Fruit fly (Drosophila melanogaster) whole organism, wandering third instar larva: ENCODE data around the gene CG15177.

Experiments used
- Abd-B ChIP-seq: fragments of >200 bp; optimal IDR thresholded peaks from 2 replicates; lab custom pipeline; 2017; ENCODE audit warnings: missing biosample characterization, missing genetic modification characterization
- CG32264 ChIP-seq: fragments of 200-800 bp; sonication (Bioruptor generic); optimal IDR thresholded peaks from 2 replicates; lab custom pipeline; 2016; ENCODE audit warnings: missing biosample characterization, missing genetic modification characterization
- CG9705 ChIP-seq: fragments of 200-800 bp; sonication (Bioruptor generic); optimal IDR thresholded peaks from 2 replicates; lab custom pipeline; 2018; ENCODE audit warnings: missing biosample characterization, mild to moderate bottlenecking, missing genetic modification characterization
- Dfd ChIP-seq: fragments of >200 bp; optimal IDR thresholded peaks from 2 replicates; lab custom pipeline; 2017; ENCODE audit warnings: missing biosample characterization, missing genetic modification characterization
- HLH106 ChIP-seq: fragments of 200-800 bp; optimal IDR thresholded peaks from 3 replicates; lab custom pipeline; 2019; ENCODE audit warnings: missing biosample characterization, mild to moderate bottlenecking, missing genetic modification characterization, moderate library complexity
- Hnf4 ChIP-seq: fragments of 200-800 bp; sonication (Bioruptor generic); optimal IDR thresholded peaks from 2 replicates; lab custom pipeline; 2016; ENCODE audit warnings: missing biosample characterization, mild to moderate bottlenecking, missing genetic modification characterization
- Hr83 ChIP-seq: fragments of 200-300 bp; sonication (Bioruptor generic); optimal IDR thresholded peaks from 2 replicates; lab custom pipeline; 2016; ENCODE audit warnings: missing biosample characterization, mild to moderate bottlenecking, missing genetic modification characterization, moderate library complexity; ENCODE audit not compliant: poor library complexity, severe bottlenecking
- Jra ChIP-seq: sonication (Bioruptor generic); optimal IDR thresholded peaks from 2 replicates; lab custom pipeline; 2016; ENCODE audit warnings: missing biosample characterization, missing genetic modification characterization
- Mio ChIP-seq: sonication (Bioruptor generic); optimal IDR thresholded peaks from 2 replicates; lab custom pipeline; 2016; ENCODE audit warnings: missing biosample characterization, missing genetic modification characterization
- Myc ChIP-seq: fragments of >200 bp; optimal IDR thresholded peaks from 2 replicates; lab custom pipeline; 2017
- N ChIP-seq: fragments of >200 bp; optimal IDR thresholded peaks from 2 replicates; lab custom pipeline; 2018; ENCODE audit warnings: missing biosample characterization, missing external identifiers, missing genetic modification characterization
- OdsH ChIP-seq: fragments of 200-800 bp; sonication (Bioruptor generic); optimal IDR thresholded peaks from 2 replicates; lab custom pipeline; 2016; ENCODE audit warnings: missing biosample characterization, mild to moderate bottlenecking, missing genetic modification characterization
- Rel ChIP-seq, 2 experiments: fragments of 200-800 bp; sonication (Bioruptor generic) in 1 of 2; optimal IDR thresholded peaks; 2 replicates in 1 of 2; 3 replicates in 1 of 2; lab custom pipeline; 2016 to 2019; ENCODE audit warnings: mild to moderate bottlenecking in 2 of 2, missing biosample characterization in 2 of 2, missing genetic modification characterization in 2 of 2, moderate library complexity in 1 of 2
- Sp1 ChIP-seq: fragments of 200-800 bp; sonication (Bioruptor generic); optimal IDR thresholded peaks from 3 replicates; lab custom pipeline; 2019; ENCODE audit warnings: missing biosample characterization, mild to moderate bottlenecking, missing genetic modification characterization, moderate library complexity
- Vsx2 ChIP-seq: fragments of 200-300, 225-300 bp; sonication (Bioruptor generic); optimal IDR thresholded peaks from 2 replicates; lab custom pipeline; 2018; ENCODE audit warnings: missing biosample characterization, missing genetic modification characterization; ENCODE audit not compliant: partially characterized antibody
- br ChIP-seq: fragments of 200-800 bp; sonication (Bioruptor generic); optimal IDR thresholded peaks from 2 replicates; lab custom pipeline; 2016; ENCODE audit warnings: missing biosample characterization, missing genetic modification characterization
- brk ChIP-seq: fragments of 200-800 bp; sonication (Bioruptor generic); optimal IDR thresholded peaks from 2 replicates; lab custom pipeline; 2016; ENCODE audit warnings: missing biosample characterization, mild to moderate bottlenecking, missing genetic modification characterization
- dl ChIP-seq, 2 experiments: fragments of 175-275, 200-275 bp in 1 of 2; fragments of 200-275 bp in 1 of 2; sonication (Bioruptor generic); optimal IDR thresholded peaks; lab custom pipeline; 2018; ENCODE audit warnings: mild to moderate bottlenecking in 2 of 2, missing biosample characterization in 2 of 2, missing genetic modification characterization in 2 of 2, moderate library complexity in 2 of 2; ENCODE audit not compliant: partially characterized antibody in 2 of 2, insufficient read depth in 1 of 2
- dsf ChIP-seq: sonication (Bioruptor generic); optimal IDR thresholded peaks from 2 replicates; lab custom pipeline; 2016; ENCODE audit warnings: missing biosample characterization, missing genetic modification characterization, borderline replicate concordance
- ey ChIP-seq: fragments of 200-800 bp; sonication (Bioruptor generic); optimal IDR thresholded peaks from 2 replicates; lab custom pipeline; 2016; ENCODE audit warnings: missing biosample characterization, missing genetic modification characterization
- foxo ChIP-seq, 2 experiments: fragments of 200-800 bp; sonication (Bioruptor generic); optimal IDR thresholded peaks; 2 replicates in 1 of 2; 3 replicates in 1 of 2; lab custom pipeline; 2016 to 2017; ENCODE audit warnings: missing biosample characterization in 2 of 2, missing genetic modification characterization in 2 of 2
- fru ChIP-seq: fragments of 200-800 bp; sonication (Bioruptor generic); optimal IDR thresholded peaks from 3 replicates; lab custom pipeline; 2016; ENCODE audit warnings: missing biosample characterization, mild to moderate bottlenecking, missing genetic modification characterization
- h ChIP-seq: fragments of 200-800 bp; sonication (Bioruptor generic); optimal IDR thresholded peaks from 3 replicates; lab custom pipeline; 2016; ENCODE audit warnings: missing biosample characterization, mild to moderate bottlenecking, missing genetic modification characterization
- jim ChIP-seq: fragments of 175-275, 200-325 bp; sonication (Bioruptor generic); optimal IDR thresholded peaks from 2 replicates; lab custom pipeline; 2016; ENCODE audit warnings: missing biosample characterization, mild to moderate bottlenecking, missing genetic modification characterization
- lola ChIP-seq: fragments of >200 bp; optimal IDR thresholded peaks from 2 replicates; lab custom pipeline; 2017; ENCODE audit warnings: missing biosample characterization, missing genetic modification characterization
- pan ChIP-seq: fragments of >200 bp; optimal IDR thresholded peaks from 2 replicates; lab custom pipeline; 2017
- psq ChIP-seq: fragments of 200-800 bp; sonication (Bioruptor generic); optimal IDR thresholded peaks from 3 replicates; lab custom pipeline; 2017; ENCODE audit warnings: missing biosample characterization, mild to moderate bottlenecking, missing genetic modification characterization, moderate library complexity
- sage ChIP-seq: fragments of 200-800 bp; sonication (Bioruptor generic); optimal IDR thresholded peaks from 2 replicates; lab custom pipeline; 2016; ENCODE audit warnings: missing biosample characterization, mild to moderate bottlenecking, missing genetic modification characterization
- sv ChIP-seq: fragments of 200-800 bp; sonication (Bioruptor generic); optimal IDR thresholded peaks from 3 replicates; lab custom pipeline; 2016; ENCODE audit warnings: missing biosample characterization, missing genetic modification characterization
- tai ChIP-seq: sonication (Bioruptor generic); optimal IDR thresholded peaks from 2 replicates; lab custom pipeline; 2016; ENCODE audit warnings: missing biosample characterization, missing genetic modification characterization
- usp ChIP-seq: fragments of >200 bp; optimal IDR thresholded peaks from 2 replicates; lab custom pipeline; 2017; ENCODE audit warnings: missing biosample characterization, missing genetic modification characterization
- woc ChIP-seq: sonication (Bioruptor generic); optimal IDR thresholded peaks from 2 replicates; lab custom pipeline; 2016; ENCODE audit warnings: missing biosample characterization, mild to moderate bottlenecking, missing genetic modification characterization

CG15177 gene

dm6 chr3R:6640932-6641331 is 11.8 kb upstream of the CG15177 start, which contains the start of gene CG31286:
TSS of gene CG31286 (plus strand) at chr3R:6641232.
- TF ChIP-seq woc (GFP tag; lab: Kevin White, UChicago) (no peak), brk (no peak), h (GFP tag; lab: Kevin White, UChicago) (no peak), Hnf4 (no peak), CG32264 (GFP tag; lab: Kevin White, UChicago) (no peak), psq (no peak), Mio (no peak), br (GFP tag; lab: Kevin White, UChicago) (no peak), Abd-B (GFP tag; lab: Kevin White, UChicago) (no peak), Hr83 (no peak), lola (GFP tag; lab: Kevin White, UChicago) (no peak), N (no peak), HLH106 (tag; lab: Kevin White, UChicago) (no peak), Jra (GFP tag; lab: Kevin White, UChicago) (no peak)

- TF ChIP-seq Mio (no peak), Hnf4 (no peak), pan (lab: Kevin White, UChicago) (no peak), OdsH (no peak), CG9705 (no peak), foxo (GFP tag; optimal IDR thresholded peaks at IDR 0.05; lab: Kevin White, UChicago) (no peak), HLH106 (tag; lab: Kevin White, UChicago) (no peak), Sp1 (GFP tag; lab: Kevin White, UChicago) (no peak), sv (GFP tag; lab: Kevin White, UChicago) (no peak), h (GFP tag; lab: Kevin White, UChicago) (no peak), N (no peak)
- TF ChIP-seq, all 38 proteins: peak for 0
Observed at dm6 chr3R:6629851-6630250, 730 bp upstream of the CG15177 start, which contains the start of gene sunz. TSS of gene sunz (plus strand) at chr3R:6630151.

dm6 chr3R:6627800-6628199 is 1.3 kb downstream of the CG15177 start, which contains the start of gene sowi:
TSS of gene sowi (minus strand) at chr3R:6627900.
- no peak for TF ChIP-seq dl (GFP tag; optimal IDR thresholded peaks at IDR 0.05; lab: Kevin White, UChicago; ENCODE audit: insufficient read depth in 1 of 2, partially characterized antibody in 2 of 2)
- no peak for TF ChIP-seq Myc (lab: Kevin White, UChicago)
- no peak for TF ChIP-seq lola (GFP tag; lab: Kevin White, UChicago)
- TF ChIP-seq Mio = no peak
- no peak for TF ChIP-seq Hr83
- no peak for TF ChIP-seq br (GFP tag; lab: Kevin White, UChicago)
- no peak for TF ChIP-seq N
- no peak for TF ChIP-seq h (GFP tag; lab: Kevin White, UChicago)
- no peak for TF ChIP-seq pan (lab: Kevin White, UChicago)
- no peak for TF ChIP-seq tai (GFP tag; lab: Kevin White, UChicago)

dm6 chr3R:6608814-6609213 is 20.3 kb downstream of the CG15177 start, which contains the start of gene glob2:
TSS of gene glob2 (minus strand) at chr3R:6608914.
- no peak for TF ChIP-seq Vsx2 (GFP tag; lab: Kevin White, UChicago)
- TF ChIP-seq, all 38 proteins: peak for 0

dm6 chr3R:6605142-6605541 is 24.0 kb downstream of the CG15177 start:
- TF ChIP-seq Mio = no peak
- no peak for TF ChIP-seq HLH106 (tag; lab: Kevin White, UChicago)
- no peak for TF ChIP-seq tai (GFP tag; lab: Kevin White, UChicago)
- TF ChIP-seq, all 38 proteins: peak for 0

- TF ChIP-seq Vsx2 (GFP tag; lab: Kevin White, UChicago) (no peak), sv (GFP tag; lab: Kevin White, UChicago) (no peak), CG32264 (GFP tag; lab: Kevin White, UChicago) (no peak), Rel (GFP tag; optimal IDR thresholded peaks at IDR 0.05; lab: Kevin White, UChicago) (no peak), Rel (tag; optimal IDR thresholded peaks at IDR 0.05; lab: Kevin White, UChicago) (no peak), HLH106 (tag; lab: Kevin White, UChicago) (no peak), Hnf4 (no peak)
Observed at dm6 chr3R:6600942-6601341, 28.2 kb downstream of the CG15177 start, which contains the start of gene CG31482. TSS of gene CG31482 (plus strand) at chr3R:6601242.

dm6 chr3R:6597922-6598321 is 31.2 kb downstream of the CG15177 start, which contains the start of gene CG1138:
TSS of gene CG1138 (minus strand) at chr3R:6598022.
- no peak for TF ChIP-seq Abd-B (GFP tag; lab: Kevin White, UChicago)
- no peak for TF ChIP-seq Hr83
- no peak for TF ChIP-seq tai (GFP tag; lab: Kevin White, UChicago)
- no peak for TF ChIP-seq Hnf4
- no peak for TF ChIP-seq Dfd (GFP tag; lab: Kevin White, UChicago)
- no peak for TF ChIP-seq CG32264 (GFP tag; lab: Kevin White, UChicago)
- TF ChIP-seq Myc (lab: Kevin White, UChicago) = no peak
- TF ChIP-seq br (GFP tag; lab: Kevin White, UChicago) = no peak
- TF ChIP-seq foxo (GFP tag; optimal IDR thresholded peaks at IDR 0.05; lab: Kevin White, UChicago) = no peak
- no peak for TF ChIP-seq h (GFP tag; lab: Kevin White, UChicago)
- no peak for TF ChIP-seq ey (GFP tag; lab: Kevin White, UChicago)
- no peak for TF ChIP-seq fru (GFP tag; lab: Kevin White, UChicago)
- no peak for TF ChIP-seq jim
- no peak for TF ChIP-seq usp
- no peak for TF ChIP-seq OdsH
- TF ChIP-seq sage (GFP tag; lab: Kevin White, UChicago) = no peak
- TF ChIP-seq Vsx2 (GFP tag; lab: Kevin White, UChicago) = no peak
- no peak for TF ChIP-seq dsf (GFP tag; lab: Kevin White, UChicago)
